Worm (Caenorhabditis elegans) whole organism, late embryonic: Measurements from ENCODE around the gene toe-2.

Source experiments
- ceh-14 ChIP-seq: sonication (generic microtip); optimal IDR thresholded peaks from 2 replicates; lab custom pipeline; 2016; ENCODE audit warnings: missing genotype, missing genetic modification characterization, missing compliant biosample characterization
- dve-1 ChIP-seq: sonication (generic microtip); optimal IDR thresholded peaks from 2 replicates; lab custom pipeline; 2017; ENCODE audit warnings: antibody characterized with exemption, mild to moderate bottlenecking, missing genetic modification characterization, missing compliant biosample characterization
- fax-1 ChIP-seq: sonication (generic microtip); optimal IDR thresholded peaks from 2 replicates; lab custom pipeline; 2016; ENCODE audit warnings: missing genotype, missing genetic modification characterization, missing compliant biosample characterization
- fkh-6 ChIP-seq: sonication (generic microtip); optimal IDR thresholded peaks from 2 replicates; lab custom pipeline; 2016; ENCODE audit warnings: missing genetic modification characterization, missing compliant biosample characterization
- madf-2 ChIP-seq: sonication (generic microtip); optimal IDR thresholded peaks from 2 replicates; lab custom pipeline; 2017; ENCODE audit warnings: missing genetic modification characterization, missing compliant biosample characterization
- mec-3 ChIP-seq: sonication (generic microtip); optimal IDR thresholded peaks from 2 replicates; lab custom pipeline; 2016; ENCODE audit warnings: borderline replicate concordance, missing genetic modification characterization, missing compliant biosample characterization
- nhr-11 ChIP-seq: fragments of 150-350 bp; optimal IDR thresholded peaks from 2 replicates; lab custom pipeline; 2014; ENCODE audit warnings: missing biosample characterization, missing genetic modification characterization
- npax-4 ChIP-seq: sonication (generic microtip); optimal IDR thresholded peaks from 2 replicates; lab custom pipeline; 2016; ENCODE audit warnings: missing genetic modification characterization, missing compliant biosample characterization
- pha-2 ChIP-seq: sonication (generic microtip); optimal IDR thresholded peaks from 2 replicates; lab custom pipeline; 2017; ENCODE audit warnings: mild to moderate bottlenecking, missing genetic modification characterization, missing compliant biosample characterization
- syd-9 ChIP-seq: sonication (generic microtip); optimal IDR thresholded peaks from 2 replicates; lab custom pipeline; 2016; ENCODE audit warnings: mild to moderate bottlenecking, missing genetic modification characterization, moderate library complexity, missing compliant biosample characterization
- unc-86 ChIP-seq: sonication (generic microtip); optimal IDR thresholded peaks from 2 replicates; lab custom pipeline; 2016; ENCODE audit warnings: missing genetic modification characterization, missing compliant biosample characterization

DNA sequence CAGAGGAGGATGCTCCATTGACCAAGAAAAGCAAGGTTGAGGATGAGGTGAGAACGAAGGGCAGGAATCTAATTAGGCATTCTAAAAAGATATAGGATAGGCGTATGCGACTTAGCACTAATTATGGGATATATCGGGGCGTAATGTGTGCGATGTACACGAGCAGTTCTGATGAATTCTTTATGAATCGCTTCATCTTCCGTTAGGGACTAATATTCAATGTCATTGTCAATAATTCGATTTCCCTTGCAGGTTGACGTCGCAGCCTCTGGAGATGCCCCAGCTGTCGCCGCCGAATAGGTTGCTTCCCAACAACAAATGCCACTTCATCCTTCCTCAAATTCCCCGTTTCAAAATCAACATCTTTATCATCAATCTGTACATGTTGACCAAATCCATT lies 28.0 kb downstream of the toe-2 start:
- TF ChIP-seq unc-86 (tag; lab: Kevin White, UChicago), result no peak
- TF ChIP-seq nhr-11 (tag; lab: Kevin White, UChicago), result no peak
- no peak for TF ChIP-seq fax-1
- TF ChIP-seq madf-2 (tag; lab: Kevin White, UChicago), result no peak
- TF ChIP-seq dve-1 (tag; lab: Kevin White, UChicago), result no peak
- no peak for TF ChIP-seq mec-3
- TF ChIP-seq fkh-6 (tag; lab: Kevin White, UChicago), result no peak
- no peak for TF ChIP-seq npax-4 (tag; lab: Kevin White, UChicago)
- no peak for TF ChIP-seq ceh-14 (tag; lab: Kevin White, UChicago)
- TF ChIP-seq pha-2, result no peak
- no peak for TF ChIP-seq syd-9 (tag; lab: Kevin White, UChicago)
